Fruit fly (Drosophila melanogaster) whole organism, adult: ENCODE results near the gene Mct1.
A peak's percentile ranks its signal among the peaks of the same experiment; 100 is the strongest.

ENCODE experiments used
- CG11617 ChIP-seq: fragments of 200-800 bp; sonication (Bioruptor generic); optimal IDR thresholded peaks from 2 replicates; lab custom pipeline; 2017; ENCODE audit warnings: mild to moderate bottlenecking, missing biosample characterization, missing genetic modification reagents, missing genetic modification characterization
- CG12768 ChIP-seq: fragments of 200-800 bp; sonication (Bioruptor generic); optimal IDR thresholded peaks from 2 replicates; lab custom pipeline; 2017; ENCODE audit warnings: missing biosample characterization, missing genetic modification characterization, mild to moderate bottlenecking, moderate library complexity, missing genetic modification reagents
- CG14711 ChIP-seq: fragments of 200-800 bp; sonication (Bioruptor generic); optimal IDR thresholded peaks from 2 replicates; lab custom pipeline; 2018; ENCODE audit warnings: missing biosample characterization, mild to moderate bottlenecking, missing genetic modification characterization, moderate library complexity
- CG1620 ChIP-seq: fragments of 200-800 bp; sonication (Bioruptor generic); optimal IDR thresholded peaks from 2 replicates; lab custom pipeline; 2016; ENCODE audit warnings: missing biosample characterization, missing genetic modification characterization
- CG33017 ChIP-seq: fragments of 200-800 bp; sonication (Bioruptor generic); optimal IDR thresholded peaks from 2 replicates; lab custom pipeline; 2018; ENCODE audit warnings: missing biosample characterization, mild to moderate bottlenecking, missing genetic modification characterization, moderate library complexity
- CG7045 ChIP-seq: fragments of 200-800 bp; sonication (Bioruptor generic); optimal IDR thresholded peaks from 2 replicates; lab custom pipeline; 2017; ENCODE audit warnings: missing biosample characterization, mild to moderate bottlenecking, missing genetic modification characterization
- CG7101 ChIP-seq: fragments of 200-800 bp; sonication (Bioruptor generic); optimal IDR thresholded peaks from 2 replicates; lab custom pipeline; 2018; ENCODE audit warnings: missing biosample characterization, mild to moderate bottlenecking, missing genetic modification characterization, moderate library complexity
- Clk ChIP-seq: fragments of 200-800 bp; sonication (Bioruptor generic); optimal IDR thresholded peaks from 2 replicates; lab custom pipeline; 2017; ENCODE audit warnings: missing biosample characterization, missing genetic modification characterization
- Crg-1 ChIP-seq: fragments of 200-800 bp; sonication (Bioruptor generic); optimal IDR thresholded peaks from 2 replicates; lab custom pipeline; 2016; ENCODE audit warnings: missing biosample characterization, missing genetic modification characterization
- Hr96 ChIP-seq: fragments of 200-800 bp; sonication (Bioruptor generic); optimal IDR thresholded peaks from 2 replicates; lab custom pipeline; 2016; ENCODE audit warnings: missing biosample characterization, missing genetic modification characterization
- Mnt ChIP-seq: fragments of 200-800 bp; sonication (Bioruptor generic); optimal IDR thresholded peaks from 2 replicates; lab custom pipeline; 2016; ENCODE audit warnings: missing biosample characterization, mild to moderate bottlenecking, missing genetic modification characterization
- bab1 ChIP-seq: fragments of 200-800 bp; sonication (Bioruptor generic); optimal IDR thresholded peaks from 3 replicates; lab custom pipeline; 2019; ENCODE audit warnings: missing biosample characterization, mild to moderate bottlenecking, missing genetic modification characterization, moderate library complexity
- cic ChIP-seq: fragments of 200-800 bp; sonication (Bioruptor generic); optimal IDR thresholded peaks from 2 replicates; lab custom pipeline; 2017; ENCODE audit warnings: missing biosample characterization, mild to moderate bottlenecking, missing genetic modification characterization, moderate library complexity
- cnc ChIP-seq, 2 experiments: fragments of >200 bp; optimal IDR thresholded peaks; 2 replicates each; lab custom pipeline; 2017
- kay ChIP-seq: fragments of 200-800 bp; sonication (Bioruptor generic); peaks from one replicate; lab custom pipeline; 2016; ENCODE audit warnings: missing biosample characterization, missing genetic modification characterization, borderline replicate concordance
- ovo ChIP-seq: fragments of 200-800 bp; sonication (Bioruptor generic); optimal IDR thresholded peaks from 2 replicates; lab custom pipeline; 2016; ENCODE audit warnings: missing biosample characterization, missing genetic modification characterization
- pad ChIP-seq: fragments of 200-800 bp; sonication (Bioruptor generic); optimal IDR thresholded peaks from 3 replicates; lab custom pipeline; 2017; ENCODE audit warnings: missing biosample characterization, missing genetic modification characterization, mild to moderate bottlenecking, moderate library complexity, missing genetic modification reagents
- tj ChIP-seq: fragments of 200-800 bp; sonication (Bioruptor generic); optimal IDR thresholded peaks from 3 replicates; lab custom pipeline; 2017; ENCODE audit warnings: missing biosample characterization, mild to moderate bottlenecking, missing genetic modification characterization, moderate library complexity
- toe ChIP-seq: fragments of 200-800 bp; sonication (Bioruptor generic); optimal IDR thresholded peaks from 2 replicates; lab custom pipeline; 2016; ENCODE audit warnings: missing biosample characterization, missing genetic modification characterization

Mct1 gene

dm6 chrX:2242897-2243296, 53.9 kb downstream of the Mct1 start:
- no peak for TF ChIP-seq pad (GFP tag; lab: Kevin White, UChicago)
- TF ChIP-seq CG12768 (GFP tag; lab: Kevin White, UChicago) = no peak
- TF ChIP-seq cnc (optimal IDR thresholded peaks at IDR 0.05; lab: Kevin White, UChicago) = no peak
- TF ChIP-seq Hr96 (GFP tag; lab: Kevin White, UChicago) = no peak
- no peak for TF ChIP-seq CG7101 (tag; lab: Kevin White, UChicago)
- TF ChIP-seq Crg-1 (GFP tag; lab: Kevin White, UChicago) = no peak
- TF ChIP-seq CG14711 (tag; lab: Kevin White, UChicago) = no peak
- no peak for TF ChIP-seq ovo (GFP tag; lab: Kevin White, UChicago)
- TF ChIP-seq cic (GFP tag; lab: Kevin White, UChicago) = no peak
- TF ChIP-seq Mnt (GFP tag; lab: Kevin White, UChicago) = no peak
- no peak for TF ChIP-seq bab1

- TF ChIP-seq CG11617 (GFP tag; lab: Kevin White, UChicago) (no peak), ovo (GFP tag; lab: Kevin White, UChicago) (no peak)
Measured at dm6 chrX:2244753-2245152, 55.8 kb downstream of the Mct1 start.

dm6 chrX:2245931-2246330, 56.9 kb downstream of the Mct1 start, which contains the start of gene Or2a:
Gene Or2a (plus strand): TSS chrX:2246231.
- TF ChIP-seq bab1 = no peak
- TF ChIP-seq Crg-1 (GFP tag; lab: Kevin White, UChicago) = no peak
- no peak for TF ChIP-seq CG14711 (tag; lab: Kevin White, UChicago)
- TF ChIP-seq cic (GFP tag; lab: Kevin White, UChicago) = no peak
- no peak for TF ChIP-seq CG7101 (tag; lab: Kevin White, UChicago)
- no peak for TF ChIP-seq Hr96 (GFP tag; lab: Kevin White, UChicago)
- no peak for TF ChIP-seq tj (GFP tag; lab: Kevin White, UChicago)
- TF ChIP-seq ovo (GFP tag; lab: Kevin White, UChicago) = no peak
- no peak for TF ChIP-seq Clk (GFP tag; lab: Kevin White, UChicago)
- no peak for TF ChIP-seq CG12768 (GFP tag; lab: Kevin White, UChicago)
- no peak for TF ChIP-seq kay (GFP tag; lab: Kevin White, UChicago)
- TF ChIP-seq CG11617 (GFP tag; lab: Kevin White, UChicago) = no peak

- TF ChIP-seq CG7101 (tag; lab: Kevin White, UChicago) (no peak), Mnt (GFP tag; lab: Kevin White, UChicago) (peak; percentile 5)
Measured at dm6 chrX:2249763-2250162, 60.8 kb downstream of the Mct1 start, which contains the start of gene crn. Gene crn (minus strand): TSS chrX:2249983.

- TF ChIP-seq CG7101 (tag; lab: Kevin White, UChicago) (no peak), kay (GFP tag; lab: Kevin White, UChicago) (no peak), ovo (GFP tag; lab: Kevin White, UChicago) (no peak)
Measured at dm6 chrX:2251688-2252087, 62.7 kb downstream of the Mct1 start, which contains the start of gene CG3191. Gene CG3191 (minus strand): TSS chrX:2251993.

- TF ChIP-seq Crg-1 (GFP tag; lab: Kevin White, UChicago) (no peak), cnc (optimal IDR thresholded peaks at IDR 0.05; lab: Kevin White, UChicago) (no peak), cic (GFP tag; lab: Kevin White, UChicago) (peak; percentile 65), pad (GFP tag; lab: Kevin White, UChicago) (no peak), CG12768 (GFP tag; lab: Kevin White, UChicago) (no peak), CG14711 (tag; lab: Kevin White, UChicago) (no peak), bab1 (no peak), ovo (GFP tag; lab: Kevin White, UChicago) (no peak), CG1620 (GFP tag; lab: Kevin White, UChicago) (no peak), CG7045 (no peak), CG33017 (peak; percentile 25), Hr96 (GFP tag; lab: Kevin White, UChicago) (no peak), tj (GFP tag; lab: Kevin White, UChicago) (no peak), CG7101 (tag; lab: Kevin White, UChicago) (no peak), Mnt (GFP tag; lab: Kevin White, UChicago) (peak; percentile 3), CG11617 (GFP tag; lab: Kevin White, UChicago) (no peak), toe (no peak)
Measured at dm6 chrX:2254020-2254626, 65.1 kb downstream of the Mct1 start, which contains the start of gene CG3091. Gene CG3091 (minus strand): TSS chrX:2254197.
